Worm (Caenorhabditis elegans) whole organism, L1 larva: Measurements from ENCODE around the gene sir-2.2.
A peak's percentile ranks its signal among the peaks of the same experiment; 100 is the strongest.

Experiments
- C16A3.4 ChIP-seq: fragments of 150-350 bp; optimal IDR thresholded peaks from 2 replicates; lab custom pipeline; 2014; ENCODE audit warnings: missing biosample characterization, missing genetic modification characterization
- blmp-1 ChIP-seq: fragments of 150-350 bp; optimal IDR thresholded peaks from 2 replicates; lab custom pipeline; 2014; ENCODE audit warnings: missing biosample characterization, missing genetic modification characterization
- ceh-63 ChIP-seq: fragments of 200-800 bp; sonication (Bioruptor generic); optimal IDR thresholded peaks from 2 replicates; lab custom pipeline; 2018; ENCODE audit warnings: mild to moderate bottlenecking, missing genetic modification characterization, missing compliant biosample characterization
- ceh-82 ChIP-seq, 3 experiments: fragments of 150-350 bp in 1 of 3; sonication (generic microtip) in 2 of 3; optimal IDR thresholded peaks; 2 replicates each; lab custom pipeline; 2014 to 2017; ENCODE audit warnings: missing biosample characterization in 3 of 3, missing genetic modification characterization in 3 of 3
- ceh-88 ChIP-seq: fragments of 200-800 bp; sonication (Bioruptor generic); IDR thresholded peaks from 2 replicates; pipeline ENCODE4 v1.3.6; 2022; ENCODE audit warnings: missing genetic modification characterization, missing compliant biosample characterization
- dpl-1 ChIP-seq, 3 experiments: fragments of 150-350 bp in 2 of 3; sonication (generic microtip) in 1 of 3; optimal IDR thresholded peaks; 2 replicates each; lab custom pipeline; 2014 to 2017; ENCODE audit warnings: missing biosample characterization in 3 of 3, missing genetic modification characterization in 3 of 3, missing genetic modification reagents in 3 of 3
- efl-1 ChIP-seq, 4 experiments: fragments of 150-350 bp; optimal IDR thresholded peaks in 3 of 4; peaks in 1 of 4; 1 replicate in 1 of 4; 2 replicates in 3 of 4; lab custom pipeline; 2014; ENCODE audit warnings: missing biosample characterization in 2 of 4, missing genetic modification characterization in 2 of 4, missing genetic modification reagents in 2 of 4
- elt-2 ChIP-seq: sonication (generic microtip); optimal IDR thresholded peaks from 2 replicates; lab custom pipeline; 2016; ENCODE audit warnings: missing genetic modification characterization, mild to moderate bottlenecking, inconsistent platforms, missing compliant biosample characterization, missing genetic modification reagents
- elt-3 ChIP-seq, 6 experiments: fragments of 150-350 bp in 1 of 6; sonication (generic microtip); optimal IDR thresholded peaks; 2 replicates each; lab custom pipeline; 2017 to 2018; ENCODE audit warnings: missing biosample characterization in 6 of 6, missing genetic modification characterization in 6 of 6, inconsistent platforms in 1 of 6
- fkh-8 ChIP-seq: sonication (generic microtip); optimal IDR thresholded peaks from 2 replicates; lab custom pipeline; 2016; ENCODE audit warnings: mild to moderate bottlenecking, missing genetic modification characterization, missing compliant biosample characterization
- grh-1 ChIP-seq: fragments of 200-800 bp; sonication (Bioruptor generic); IDR thresholded peaks from 2 replicates; pipeline ENCODE4 v1.3.6; 2022; ENCODE audit warnings: missing genetic modification reagents, missing genetic modification characterization, missing compliant biosample characterization
- hlh-4 ChIP-seq: sonication (generic microtip); optimal IDR thresholded peaks from 2 replicates; lab custom pipeline; 2016; ENCODE audit warnings: mild to moderate bottlenecking, missing genetic modification characterization, missing compliant biosample characterization
- lin-13 ChIP-seq: fragments of 150-350 bp; optimal IDR thresholded peaks from 2 replicates; lab custom pipeline; 2014; ENCODE audit warnings: missing biosample characterization, missing genetic modification reagents, missing genetic modification characterization
- lin-14 ChIP-seq: fragments of 200-800 bp; sonication (Bioruptor generic); optimal IDR thresholded peaks from 2 replicates; lab custom pipeline; 2018; ENCODE audit warnings: mild to moderate bottlenecking, missing genetic modification characterization, moderate library complexity, missing compliant biosample characterization
- lin-35 ChIP-seq, 2 experiments: fragments of 150-350 bp; optimal IDR thresholded peaks; 2 replicates each; lab custom pipeline; 2014; ENCODE audit warnings: missing biosample characterization in 2 of 2, missing genetic modification characterization in 2 of 2, missing genetic modification reagents in 2 of 2
- lin-39 ChIP-seq: fragments of 150-350 bp; optimal IDR thresholded peaks from 2 replicates; lab custom pipeline; 2014; ENCODE audit warnings: missing biosample characterization, missing genetic modification reagents, missing genetic modification characterization
- lir-3 ChIP-seq: sonication (generic microtip); optimal IDR thresholded peaks from 2 replicates; lab custom pipeline; 2016; ENCODE audit warnings: mild to moderate bottlenecking, missing genetic modification characterization, moderate library complexity, missing compliant biosample characterization; ENCODE audit not compliant: poor library complexity
- lsy-2 ChIP-seq, 2 experiments: fragments of 150-350 bp; optimal IDR thresholded peaks; 2 replicates each; lab custom pipeline; 2014; ENCODE audit warnings: missing biosample characterization in 2 of 2, missing genetic modification characterization in 2 of 2
- mdl-1 ChIP-seq, 2 experiments: fragments of 150-350 bp; optimal IDR thresholded peaks; 2 replicates each; lab custom pipeline; 2014 to 2017; ENCODE audit warnings: missing biosample characterization in 2 of 2, missing genetic modification characterization in 2 of 2, inconsistent platforms in 1 of 2
- mef-2 ChIP-seq: fragments of 150-350 bp; optimal IDR thresholded peaks from 2 replicates; lab custom pipeline; 2014; ENCODE audit warnings: missing biosample characterization, missing genetic modification characterization
- nhr-11 ChIP-seq: fragments of 150-350 bp; optimal IDR thresholded peaks from 2 replicates; lab custom pipeline; 2014; ENCODE audit warnings: missing biosample characterization, missing genetic modification characterization
- nhr-12 ChIP-seq: sonication (generic microtip); optimal IDR thresholded peaks from 2 replicates; lab custom pipeline; 2017; ENCODE audit warnings: missing biosample characterization, missing genetic modification characterization
- nhr-19 ChIP-seq: fragments of 200-800 bp; sonication (Bioruptor generic); conservative IDR thresholded peaks from 2 replicates; pipeline ENCODE4 v1.3.6; 2022; ENCODE audit warnings: missing genetic modification characterization, missing compliant biosample characterization
- nhr-20 ChIP-seq: sonication (generic microtip); optimal IDR thresholded peaks from 2 replicates; lab custom pipeline; 2016; ENCODE audit warnings: mild to moderate bottlenecking, missing genetic modification characterization, missing compliant biosample characterization
- nhr-237 ChIP-seq: fragments of 150-350 bp; optimal IDR thresholded peaks from 2 replicates; lab custom pipeline; 2014; ENCODE audit warnings: missing biosample characterization, missing genetic modification characterization
- nhr-47 ChIP-seq: sonication (generic microtip); optimal IDR thresholded peaks from 2 replicates; lab custom pipeline; 2016; ENCODE audit warnings: mild to moderate bottlenecking, missing genetic modification characterization, moderate library complexity, missing compliant biosample characterization
- nhr-71 ChIP-seq: sonication (generic microtip); optimal IDR thresholded peaks from 2 replicates; lab custom pipeline; 2016; ENCODE audit warnings: mild to moderate bottlenecking, missing genetic modification characterization, moderate library complexity, missing compliant biosample characterization
- nhr-85 ChIP-seq: sonication (generic microtip); peaks from one replicate; lab custom pipeline; 2016; ENCODE audit warnings: missing genetic modification characterization, inconsistent platforms, missing compliant biosample characterization
- nhr-90 ChIP-seq: sonication (generic microtip); optimal IDR thresholded peaks from 2 replicates; lab custom pipeline; 2016; ENCODE audit warnings: mild to moderate bottlenecking, missing genetic modification characterization, missing compliant biosample characterization; ENCODE audit not compliant: poor library complexity
- pqm-1 ChIP-seq: sonication (generic microtip); optimal IDR thresholded peaks from 3 replicates; lab custom pipeline; 2017; ENCODE audit warnings: missing biosample characterization, missing genetic modification characterization
- rnt-1 ChIP-seq: sonication (generic microtip); optimal IDR thresholded peaks from 2 replicates; lab custom pipeline; 2016; ENCODE audit warnings: mild to moderate bottlenecking, missing genetic modification characterization, moderate library complexity, missing compliant biosample characterization
- skn-1 ChIP-seq: fragments of 150-350 bp; optimal IDR thresholded peaks from 2 replicates; lab custom pipeline; 2014; ENCODE audit warnings: missing biosample characterization, missing genetic modification characterization
- snpc-4 ChIP-seq: fragments of 150-350 bp; optimal IDR thresholded peaks from 2 replicates; lab custom pipeline; 2014; ENCODE audit warnings: missing biosample characterization, missing genetic modification characterization
- snu-23 ChIP-seq: sonication (generic microtip); optimal IDR thresholded peaks from 2 replicates; lab custom pipeline; 2016; ENCODE audit warnings: missing genetic modification characterization, missing compliant biosample characterization
- sptf-1 ChIP-seq: fragments of 150-350 bp; optimal IDR thresholded peaks from 2 replicates; lab custom pipeline; 2014; ENCODE audit warnings: missing biosample characterization, missing genetic modification characterization
- tbx-2 ChIP-seq: sonication (generic microtip); optimal IDR thresholded peaks from 2 replicates; lab custom pipeline; 2016; ENCODE audit warnings: missing genetic modification characterization, missing compliant biosample characterization
- tlp-1 ChIP-seq: fragments of 150-350 bp; optimal IDR thresholded peaks from 2 replicates; lab custom pipeline; 2014; ENCODE audit warnings: missing biosample characterization, missing genetic modification characterization
- unc-130 ChIP-seq: fragments of 150-350 bp; optimal IDR thresholded peaks from 2 replicates; lab custom pipeline; 2017; ENCODE audit warnings: missing biosample characterization, missing genetic modification characterization, inconsistent platforms
- unc-30 ChIP-seq: sonication (generic microtip); optimal IDR thresholded peaks from 2 replicates; lab custom pipeline; 2017; ENCODE audit warnings: missing biosample characterization, missing genetic modification characterization
- unc-98 ChIP-seq: fragments of 200-800 bp; sonication (Bioruptor generic); IDR thresholded peaks from 2 replicates; pipeline ENCODE4 v1.3.6; 2022; ENCODE audit warnings: missing genetic modification characterization, missing compliant biosample characterization
- xbp-1 ChIP-seq: sonication (generic microtip); optimal IDR thresholded peaks from 2 replicates; lab custom pipeline; 2016; ENCODE audit warnings: missing genetic modification characterization, missing compliant biosample characterization
- zag-1 ChIP-seq: fragments of 150-350 bp; optimal IDR thresholded peaks from 2 replicates; lab custom pipeline; 2014; ENCODE audit warnings: missing biosample characterization, missing genetic modification characterization
- zip-4 ChIP-seq: fragments of 200-800 bp; sonication (Bioruptor generic); optimal IDR thresholded peaks from 2 replicates; lab custom pipeline; 2018; ENCODE audit warnings: mild to moderate bottlenecking, missing genetic modification characterization, moderate library complexity, missing compliant biosample characterization
- ztf-4 ChIP-seq: fragments of 150-350 bp; optimal IDR thresholded peaks from 2 replicates; lab custom pipeline; 2014; ENCODE audit warnings: missing biosample characterization, missing genetic modification characterization

sir-2.2 gene

ce11 chrX:13347251-13347650, 19.4 kb downstream of the sir-2.2 start:
- peak; percentile 61 for TF ChIP-seq nhr-71 (tag; lab: Kevin White, UChicago)
- peak; percentile 98 for TF ChIP-seq hlh-4 (tag; lab: Kevin White, UChicago)
- no peak for TF ChIP-seq grh-1
- TF ChIP-seq snpc-4: no peak
- TF ChIP-seq nhr-47 (tag; lab: Kevin White, UChicago): peak; percentile 61
- TF ChIP-seq nhr-85 (tag; lab: Kevin White, UChicago): no peak
- TF ChIP-seq fkh-8: peak; percentile 60
- no peak for TF ChIP-seq efl-1 (optimal IDR thresholded peaks at IDR 0.05; lab: Kevin White, UChicago)
- peak in 1 of 2 experiments; percentile 2 for TF ChIP-seq efl-1 (GFP tag; optimal IDR thresholded peaks at IDR 0.05 in 1 of 2; lab: Kevin White, UChicago)
- TF ChIP-seq nhr-11 (tag; lab: Kevin White, UChicago): peak; percentile 29
- TF ChIP-seq, all 84 proteins: peak for 6

DNA sequence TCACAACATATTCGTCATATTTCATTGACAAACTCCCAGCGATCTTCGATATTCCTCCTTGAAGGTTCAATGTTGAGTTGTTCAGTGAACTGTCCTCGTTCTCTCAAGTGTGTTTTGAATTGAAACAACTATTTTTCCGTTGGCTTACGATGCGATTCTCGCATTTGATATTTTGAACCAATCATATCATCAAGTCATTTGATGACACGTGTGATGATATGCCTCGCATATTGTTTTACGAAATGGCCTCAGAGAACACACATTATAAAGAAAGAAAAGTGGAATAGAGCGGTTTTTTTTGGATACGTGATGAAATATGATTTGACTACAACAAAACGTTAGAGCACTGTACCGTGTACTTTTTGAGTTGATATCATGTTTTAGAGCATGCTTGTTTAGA, 20.6 kb downstream of the sir-2.2 start:
- TF ChIP-seq lsy-2 (tag; optimal IDR thresholded peaks at IDR 0.05; lab: Kevin White, UChicago) (peak; percentile 35 to 44), sptf-1 (tag; lab: Kevin White, UChicago) (no peak), ceh-82 (tag; optimal IDR thresholded peaks at IDR 0.05; lab: Kevin White, UChicago) (no peak), lin-35 (GFP tag; optimal IDR thresholded peaks at IDR 0.05; lab: Kevin White, UChicago) (peak in 1 of 2 experiments; percentile 80), nhr-90 (tag; lab: Kevin White, UChicago) (peak; percentile 84), grh-1 (peak; percentile 54), zag-1 (no peak), dpl-1 (GFP tag; optimal IDR thresholded peaks at IDR 0.05; lab: Kevin White, UChicago) (no peak), skn-1 (tag; lab: Kevin White, UChicago) (peak; percentile 67), snu-23 (peak; percentile 86), lin-14 (GFP tag; lab: Kevin White, UChicago) (peak; percentile 77), ztf-4 (tag; lab: Kevin White, UChicago) (peak; percentile 7), lir-3 (tag; lab: Kevin White, UChicago) (peak; percentile 25), unc-98 (GFP tag; lab: Robert Waterston, UW) (no peak), tbx-2 (peak; percentile 82), tlp-1 (no peak), elt-2 (tag; lab: Kevin White, UChicago) (peak; percentile 59), nhr-47 (tag; lab: Kevin White, UChicago) (peak; percentile 62), nhr-12 (tag; lab: Kevin White, UChicago) (no peak), blmp-1 (tag; lab: Kevin White, UChicago) (peak; percentile 71), pqm-1 (tag; lab: Kevin White, UChicago) (no peak), ceh-88 (GFP tag; lab: Robert Waterston, UW) (no peak), nhr-71 (tag; lab: Kevin White, UChicago) (peak; percentile 94), C16A3.4 (peak; percentile 64), zip-4 (no peak), lin-13 (GFP tag; lab: Kevin White, UChicago) (peak; percentile 33), mdl-1 (tag; optimal IDR thresholded peaks at IDR 0.05; lab: Kevin White, UChicago) (peak in 1 of 2 experiments; percentile 87), ceh-63 (GFP tag; lab: Kevin White, UChicago) (no peak), fkh-8 (no peak), lin-39 (no peak), nhr-237 (tag; lab: Kevin White, UChicago) (no peak), elt-3 (tag; optimal IDR thresholded peaks at IDR 0.05; lab: Kevin White, UChicago) (peak in 5 of 6 experiments; percentile 22 to 96 (median 69)), rnt-1 (tag; lab: Kevin White, UChicago) (peak; percentile 11), nhr-20 (tag; lab: Kevin White, UChicago) (peak; percentile 91), mef-2 (tag; lab: Kevin White, UChicago) (no peak), hlh-4 (tag; lab: Kevin White, UChicago) (no peak), nhr-85 (tag; lab: Kevin White, UChicago) (peak; percentile 91), nhr-19 (peak; percentile 97), unc-30 (tag; lab: Kevin White, UChicago) (no peak), unc-130 (tag; lab: Kevin White, UChicago) (peak; percentile 6), xbp-1 (tag; lab: Kevin White, UChicago) (peak; percentile 20)
